Fruit fly (Drosophila melanogaster) whole organism, adult: ENCODE results near the gene otu.

Experiments
- CG11617 ChIP-seq: fragments of 200-800 bp; sonication (Bioruptor generic); optimal IDR thresholded peaks from 2 replicates; lab custom pipeline; 2017; ENCODE audit warnings: mild to moderate bottlenecking, missing biosample characterization, missing genetic modification reagents, missing genetic modification characterization
- CG12768 ChIP-seq: fragments of 200-800 bp; sonication (Bioruptor generic); optimal IDR thresholded peaks from 2 replicates; lab custom pipeline; 2017; ENCODE audit warnings: missing biosample characterization, missing genetic modification characterization, mild to moderate bottlenecking, moderate library complexity, missing genetic modification reagents
- CG1620 ChIP-seq: fragments of 200-800 bp; sonication (Bioruptor generic); optimal IDR thresholded peaks from 2 replicates; lab custom pipeline; 2016; ENCODE audit warnings: missing biosample characterization, missing genetic modification characterization
- Mnt ChIP-seq: fragments of 200-800 bp; sonication (Bioruptor generic); optimal IDR thresholded peaks from 2 replicates; lab custom pipeline; 2016; ENCODE audit warnings: missing biosample characterization, mild to moderate bottlenecking, missing genetic modification characterization
- kay ChIP-seq: fragments of 200-800 bp; sonication (Bioruptor generic); peaks from one replicate; lab custom pipeline; 2016; ENCODE audit warnings: missing biosample characterization, missing genetic modification characterization, borderline replicate concordance
- tj ChIP-seq: fragments of 200-800 bp; sonication (Bioruptor generic); optimal IDR thresholded peaks from 3 replicates; lab custom pipeline; 2017; ENCODE audit warnings: missing biosample characterization, mild to moderate bottlenecking, missing genetic modification characterization, moderate library complexity

DNA sequence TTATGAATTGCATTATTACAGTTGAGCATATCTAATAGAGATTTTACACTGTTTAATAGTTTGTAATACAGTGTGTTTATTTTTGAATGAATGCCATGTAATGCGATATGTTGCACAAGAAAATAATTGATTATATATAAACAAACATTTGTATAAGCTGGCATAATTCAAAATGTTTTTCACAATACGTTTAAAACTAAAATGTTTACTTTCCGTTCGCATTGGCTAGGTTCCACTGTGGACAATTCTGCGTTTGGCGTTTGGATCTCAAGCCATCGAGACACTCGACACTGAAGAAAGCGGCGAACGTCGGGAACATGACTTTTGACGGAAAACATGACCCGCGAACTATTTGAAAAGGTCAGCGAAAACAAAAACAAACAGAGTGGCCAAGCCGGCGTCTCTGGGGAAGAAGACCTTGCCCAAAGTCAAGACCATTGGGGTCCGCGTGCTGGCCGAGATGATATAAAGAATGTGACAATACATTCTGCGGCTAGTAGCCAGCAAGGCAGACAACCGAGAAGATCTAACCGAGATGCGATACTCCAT is 15.9 kb downstream of the otu start, which contains the start of gene Cp7Fb:
- TF ChIP-seq CG1620 (GFP tag; lab: Kevin White, UChicago) (peak; percentile 50), kay (no peak), CG12768 (no peak), Mnt (GFP tag; lab: Kevin White, UChicago) (no peak), CG11617 (no peak), tj (GFP tag; lab: Kevin White, UChicago) (peak; percentile 35)
